Worm (Caenorhabditis elegans) whole organism, L4 larva: Measurements from ENCODE around the gene rps-21.

Experiments
- F10B5.3 ChIP-seq: sonication (generic microtip); optimal IDR thresholded peaks from 2 replicates; lab custom pipeline; 2016; ENCODE audit warnings: mild to moderate bottlenecking, missing genetic modification characterization, missing compliant biosample characterization
- F49E8.2 ChIP-seq: sonication (generic microtip); optimal IDR thresholded peaks from 2 replicates; lab custom pipeline; 2016; ENCODE audit warnings: missing compliant biosample characterization, mild to moderate bottlenecking, missing genetic modification characterization, borderline replicate concordance
- R02D3.7 ChIP-seq: fragments of 150-350 bp; sonication (generic microtip); optimal IDR thresholded peaks from 3 replicates; lab custom pipeline; 2014; ENCODE audit warnings: missing biosample characterization, missing genetic modification characterization
- T26A8.4 ChIP-seq: fragments of 200-800 bp; sonication (Bioruptor generic); IDR thresholded peaks from 2 replicates; pipeline ENCODE4 v1.3.6; 2022; ENCODE audit warnings: missing genetic modification characterization, missing compliant biosample characterization
- Y105C5A.15 ChIP-seq: fragments of 200-800 bp; sonication (Bioruptor generic); IDR thresholded peaks from 2 replicates; pipeline ENCODE4 v1.3.6; 2022; ENCODE audit warnings: missing genetic modification characterization, missing compliant biosample characterization
- ZK546.5 ChIP-seq, 2 experiments: sonication (generic microtip); optimal IDR thresholded peaks; 2 replicates each; lab custom pipeline; 2017; ENCODE audit warnings: missing biosample characterization in 2 of 2, missing genetic modification characterization in 2 of 2
- aly-2 ChIP-seq: sonication (generic microtip); optimal IDR thresholded peaks from 2 replicates; lab custom pipeline; 2018; ENCODE audit warnings: missing biosample characterization, missing genetic modification characterization
- ama-1 ChIP-seq: fragments of 150-350 bp; optimal IDR thresholded peaks from 2 replicates; lab custom pipeline; 2014; ENCODE audit warnings: inconsistent platforms, mixed read lengths
- ceh-44 ChIP-seq: fragments of 200-800 bp; sonication (Bioruptor generic); IDR thresholded peaks from 2 replicates; pipeline ENCODE4 v1.3.6; 2022; ENCODE audit warnings: missing genetic modification reagents, missing genetic modification characterization, missing compliant biosample characterization
- ceh-62 ChIP-seq: sonication (generic microtip); optimal IDR thresholded peaks from 2 replicates; lab custom pipeline; 2017; ENCODE audit warnings: missing biosample characterization, missing genetic modification characterization
- ces-1 ChIP-seq: fragments of 150-350 bp; sonication (generic microtip); optimal IDR thresholded peaks from 4 replicates; lab custom pipeline; 2014; ENCODE audit warnings: missing biosample characterization, missing genetic modification reagents, missing genetic modification characterization
- cey-2 ChIP-seq: sonication (generic microtip); optimal IDR thresholded peaks from 3 replicates; lab custom pipeline; 2017; ENCODE audit warnings: missing genetic modification characterization, mild to moderate bottlenecking, missing compliant biosample characterization, antibody characterized with exemption, borderline replicate concordance; ENCODE audit not compliant: insufficient read depth
- daf-19 ChIP-seq: fragments of 200-800 bp; sonication (Bioruptor generic); conservative IDR thresholded peaks from 2 replicates; pipeline ENCODE4 v1.3.6; 2022; ENCODE audit warnings: missing genetic modification characterization, missing compliant biosample characterization
- daf-8 ChIP-seq: fragments of 200-800 bp; sonication (Bioruptor generic); IDR thresholded peaks from 2 replicates; pipeline ENCODE4 v1.3.6; 2022; ENCODE audit warnings: missing genetic modification characterization, missing compliant biosample characterization
- dmd-9 ChIP-seq: fragments of 200-800 bp; sonication (Bioruptor generic); IDR thresholded peaks from 2 replicates; pipeline ENCODE4 v1.3.6; 2022; ENCODE audit warnings: missing genetic modification reagents, missing genetic modification characterization, missing compliant biosample characterization
- dve-1 ChIP-seq: sonication (generic microtip); optimal IDR thresholded peaks from 2 replicates; lab custom pipeline; 2017; ENCODE audit warnings: antibody characterized with exemption, mild to moderate bottlenecking, missing genetic modification characterization, missing compliant biosample characterization; ENCODE audit not compliant: insufficient read depth
- fkh-10 ChIP-seq: fragments of 150-350 bp; optimal IDR thresholded peaks from 2 replicates; lab custom pipeline; 2014; ENCODE audit warnings: missing biosample characterization, missing genetic modification reagents, missing genetic modification characterization
- gei-8 ChIP-seq: fragments of 200-800 bp; sonication (Bioruptor generic); optimal IDR thresholded peaks from 2 replicates; lab custom pipeline; 2018; ENCODE audit warnings: mild to moderate bottlenecking, missing genetic modification characterization, missing compliant biosample characterization
- hif-1 ChIP-seq, 2 experiments: sonication (generic microtip); optimal IDR thresholded peaks; 2 replicates each; lab custom pipeline; 2016 to 2017; ENCODE audit warnings: missing compliant biosample characterization in 2 of 2, missing genetic modification characterization in 2 of 2, missing genetic modification reagents in 2 of 2, missing genotype in 2 of 2, mild to moderate bottlenecking in 1 of 2
- hlh-11 ChIP-seq: fragments of 200-800 bp; sonication (Bioruptor generic); optimal IDR thresholded peaks from 2 replicates; lab custom pipeline; 2018; ENCODE audit warnings: mild to moderate bottlenecking, missing genetic modification characterization, missing compliant biosample characterization
- hmg-1.1 ChIP-seq: fragments of 200-800 bp; sonication (Bioruptor generic); IDR thresholded peaks from 2 replicates; pipeline ENCODE4 v1.3.6; 2022; ENCODE audit warnings: missing genetic modification reagents, missing genetic modification characterization, missing compliant biosample characterization
- jun-1 ChIP-seq: fragments of 150-350 bp; optimal IDR thresholded peaks from 2 replicates; lab custom pipeline; 2014; ENCODE audit warnings: missing biosample characterization, missing genetic modification reagents, missing genetic modification characterization
- lin-1 ChIP-seq: fragments of 200-800 bp; sonication (Bioruptor generic); IDR thresholded peaks from 2 replicates; pipeline ENCODE4 v1.3.6; 2022; ENCODE audit warnings: missing genetic modification reagents, missing genetic modification characterization, missing compliant biosample characterization
- lin-15B ChIP-seq: fragments of 150-350 bp; sonication (generic microtip); optimal IDR thresholded peaks from 3 replicates; lab custom pipeline; 2014; ENCODE audit warnings: missing biosample characterization, missing genetic modification characterization
- lin-38 ChIP-seq: fragments of 200-800 bp; sonication (Bioruptor generic); IDR thresholded peaks from 2 replicates; pipeline ENCODE4 v1.3.6; 2022; ENCODE audit warnings: missing genetic modification reagents, missing genetic modification characterization, missing compliant biosample characterization
- lin-39 ChIP-seq: fragments of 150-350 bp; optimal IDR thresholded peaks from 2 replicates; lab custom pipeline; 2014; ENCODE audit warnings: missing biosample characterization, missing genetic modification reagents, missing genetic modification characterization
- lir-3 ChIP-seq: sonication (generic microtip); optimal IDR thresholded peaks from 2 replicates; lab custom pipeline; 2016; ENCODE audit warnings: mild to moderate bottlenecking, missing genetic modification characterization, missing compliant biosample characterization
- madf-5 ChIP-seq, 2 experiments: fragments of 200-800 bp; sonication (Bioruptor generic); IDR thresholded peaks; 2 replicates each; pipeline ENCODE4 v1.3.6; 2022; ENCODE audit warnings: missing compliant biosample characterization in 2 of 2, missing genetic modification characterization in 2 of 2
- mdt-29 ChIP-seq: fragments of 200-800 bp; sonication (Bioruptor generic); IDR thresholded peaks from 2 replicates; pipeline ENCODE4 v1.3.6; 2022; ENCODE audit warnings: missing genetic modification reagents, missing genetic modification characterization, missing compliant biosample characterization
- mep-1 ChIP-seq: fragments of 150-350 bp; sonication (generic microtip); optimal IDR thresholded peaks from 3 replicates; lab custom pipeline; 2014; ENCODE audit warnings: missing biosample characterization, missing genetic modification characterization
- mes-2 ChIP-seq: sonication (generic microtip); optimal IDR thresholded peaks from 2 replicates; lab custom pipeline; 2016; ENCODE audit warnings: missing genotype, mild to moderate bottlenecking, missing genetic modification characterization, missing compliant biosample characterization; ENCODE audit not compliant: poor library complexity, severe bottlenecking
- nhr-11 ChIP-seq: fragments of 150-350 bp; optimal IDR thresholded peaks from 2 replicates; lab custom pipeline; 2014; ENCODE audit warnings: missing biosample characterization, missing genetic modification characterization
- nhr-25 ChIP-seq: sonication (generic microtip); optimal IDR thresholded peaks from 2 replicates; lab custom pipeline; 2017; ENCODE audit warnings: missing genetic modification characterization, mild to moderate bottlenecking, missing compliant biosample characterization, antibody characterized with exemption, moderate library complexity, borderline replicate concordance; ENCODE audit not compliant: insufficient read depth
- nhr-28 ChIP-seq: fragments of 150-350 bp; optimal IDR thresholded peaks from 2 replicates; lab custom pipeline; 2014; ENCODE audit warnings: missing biosample characterization, missing genetic modification characterization
- nhr-41 ChIP-seq: fragments of 200-800 bp; sonication (Bioruptor generic); IDR thresholded peaks from 2 replicates; pipeline ENCODE4 v1.3.6; 2022; ENCODE audit warnings: missing genetic modification reagents, missing genetic modification characterization, missing compliant biosample characterization
- nhr-48 ChIP-seq: sonication (generic microtip); optimal IDR thresholded peaks from 2 replicates; lab custom pipeline; 2016; ENCODE audit warnings: mild to moderate bottlenecking, missing genetic modification characterization, missing compliant biosample characterization
- nhr-76 ChIP-seq: fragments of 150-350 bp; optimal IDR thresholded peaks from 2 replicates; lab custom pipeline; 2014; ENCODE audit warnings: missing biosample characterization, missing genetic modification characterization
- pha-4 ChIP-seq, 2 experiments: fragments of 150-350 bp in 1 of 2; fragments of 200-800 bp in 1 of 2; sonication (Bioruptor generic) in 1 of 2; IDR thresholded peaks in 1 of 2; optimal IDR thresholded peaks in 1 of 2; 2 replicates each; pipeline versions ENCODE4 v1.3.6 to Lab custom; 2014 to 2022; ENCODE audit warnings: missing genetic modification characterization in 2 of 2, missing genetic modification reagents in 2 of 2, missing biosample characterization in 1 of 2, missing compliant biosample characterization in 1 of 2
- pqm-1 ChIP-seq: sonication (generic microtip); optimal IDR thresholded peaks from 2 replicates; lab custom pipeline; 2017; ENCODE audit warnings: missing biosample characterization, missing genetic modification characterization
- saeg-2 ChIP-seq: fragments of 200-800 bp; sonication (Bioruptor generic); IDR thresholded peaks from 2 replicates; pipeline ENCODE4 v1.3.6; 2022; ENCODE audit warnings: missing genetic modification reagents, missing genetic modification characterization, missing compliant biosample characterization
- sdz-12 ChIP-seq: fragments of 200-800 bp; sonication (Bioruptor generic); optimal IDR thresholded peaks from 2 replicates; lab custom pipeline; 2018; ENCODE audit warnings: mild to moderate bottlenecking, missing genetic modification characterization, missing compliant biosample characterization
- skn-1 ChIP-seq: fragments of 150-350 bp; optimal IDR thresholded peaks from 2 replicates; lab custom pipeline; 2014; ENCODE audit warnings: missing biosample characterization, missing genetic modification characterization
- snpc-4 ChIP-seq: fragments of 150-350 bp; optimal IDR thresholded peaks from 2 replicates; lab custom pipeline; 2014; ENCODE audit warnings: missing biosample characterization, missing genetic modification characterization
- spr-1 ChIP-seq: sonication (generic microtip); optimal IDR thresholded peaks from 2 replicates; lab custom pipeline; 2016; ENCODE audit warnings: mild to moderate bottlenecking, missing genetic modification characterization, missing compliant biosample characterization
- spr-3 ChIP-seq: fragments of 200-800 bp; sonication (Bioruptor generic); optimal IDR thresholded peaks from 2 replicates; lab custom pipeline; 2018; ENCODE audit warnings: mild to moderate bottlenecking, missing genetic modification characterization, missing compliant biosample characterization
- tag-97 ChIP-seq: fragments of 200-800 bp; sonication (Bioruptor generic); IDR thresholded peaks from 2 replicates; pipeline ENCODE4 v1.3.6; 2022; ENCODE audit warnings: missing genetic modification characterization, missing compliant biosample characterization
- vab-7 ChIP-seq: fragments of 200-800 bp; sonication (Bioruptor generic); IDR thresholded peaks from 2 replicates; pipeline ENCODE4 v1.3.6; 2022; ENCODE audit warnings: missing genetic modification reagents, missing genetic modification characterization, missing compliant biosample characterization
- zag-1 ChIP-seq: fragments of 150-350 bp; optimal IDR thresholded peaks from 2 replicates; lab custom pipeline; 2014; ENCODE audit warnings: missing biosample characterization, missing genetic modification characterization
- zfp-3 ChIP-seq: fragments of 200-800 bp; sonication (Bioruptor generic); conservative IDR thresholded peaks from 2 replicates; pipeline ENCODE4 v1.3.6; 2022; ENCODE audit warnings: missing genetic modification reagents, missing genetic modification characterization, missing compliant biosample characterization
- ztf-11 ChIP-seq: fragments of 150-350 bp; optimal IDR thresholded peaks from 2 replicates; lab custom pipeline; 2014; ENCODE audit warnings: missing biosample characterization, missing genetic modification characterization
- ztf-7 ChIP-seq: fragments of 150-350 bp; optimal IDR thresholded peaks from 2 replicates; lab custom pipeline; 2014; ENCODE audit warnings: missing biosample characterization, missing genetic modification characterization

The rps-21 gene

DNA sequence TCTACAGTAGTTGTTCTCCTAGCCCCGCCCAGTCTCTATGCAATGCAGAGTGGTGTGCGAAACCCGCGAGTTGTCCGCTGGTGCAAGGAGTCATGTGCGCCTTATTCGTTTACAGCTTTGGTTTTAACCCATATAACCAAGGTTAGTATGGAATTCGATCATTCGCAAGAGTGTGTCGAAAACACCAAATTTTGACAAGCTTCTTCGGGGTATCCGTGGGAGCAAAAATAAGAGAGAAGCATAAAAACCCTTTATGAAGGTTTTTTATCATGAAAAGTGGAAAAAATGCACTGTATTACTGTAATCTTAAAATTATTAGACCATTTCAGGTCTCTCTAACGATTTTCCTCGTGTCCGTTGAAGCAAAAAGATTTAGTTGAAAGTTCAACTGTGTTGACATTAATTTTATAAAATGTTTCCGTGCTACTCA, 47.2 kb downstream of the rps-21 start (continued):
- peak; percentile 61; the same call in 1 of the 2 replicates for TF ChIP-seq ceh-44 (GFP tag; lab: Robert Waterston, UW)
- TF ChIP-seq lin-1: 0 out of 2 replicates have a peak, but pooled peaks have one; percentile 6
- TF ChIP-seq nhr-76 (tag; lab: Kevin White, UChicago): no peak
- TF ChIP-seq nhr-11: no peak
- TF ChIP-seq skn-1 (tag; lab: Kevin White, UChicago): no peak
- no peak for TF ChIP-seq vab-7 (GFP tag; lab: Robert Waterston, UW)
- no peak for TF ChIP-seq hif-1 (tag; optimal IDR thresholded peaks at IDR 0.05; lab: Kevin White, UChicago)
- TF ChIP-seq zfp-3: no peak
- no peak for TF ChIP-seq zag-1 (tag; lab: Kevin White, UChicago)
- 0 out of 2 replicates have a peak, but pooled peaks have one; percentile 26 for TF ChIP-seq nhr-41 (GFP tag; lab: Robert Waterston, UW)
- peak; percentile 68 for TF ChIP-seq F49E8.2 (tag; lab: Kevin White, UChicago)
- no peak for TF ChIP-seq ztf-11 (tag; lab: Kevin White, UChicago)
- no peak for TF ChIP-seq daf-8 (GFP tag; lab: Robert Waterston, UW)
- TF ChIP-seq ztf-7 (tag; lab: Kevin White, UChicago): no peak
- TF ChIP-seq mep-1 (tag; lab: Kevin White, UChicago): no peak
- TF ChIP-seq cey-2: no peak
- peak; percentile 47 for TF ChIP-seq spr-1
- peak; percentile 8 for TF ChIP-seq F10B5.3 (tag; lab: Kevin White, UChicago)
- TF ChIP-seq spr-3 (GFP tag; lab: Kevin White, UChicago): no peak
- TF ChIP-seq lir-3 (tag; lab: Kevin White, UChicago): no peak
- TF ChIP-seq lin-39 (tag; lab: Kevin White, UChicago): no peak
- 0 out of 2 replicates have a peak, but pooled peaks have one; percentile 58 for TF ChIP-seq Y105C5A.15 (GFP tag; lab: Robert Waterston, UW)
- no peak for TF ChIP-seq lin-15B
- TF ChIP-seq nhr-48 (tag; lab: Kevin White, UChicago): peak; percentile 35
- no peak for TF ChIP-seq ces-1 (GFP tag; lab: Kevin White, UChicago)
- TF ChIP-seq madf-5 (GFP tag; IDR thresholded peaks at IDR 0.05; lab: Robert Waterston, UW): no peak
- no peak for TF ChIP-seq aly-2
- no peak for TF ChIP-seq nhr-25
- TF ChIP-seq mes-2 (tag; lab: Kevin White, UChicago): peak; percentile 63
- TF ChIP-seq jun-1 (tag; lab: Kevin White, UChicago): no peak
- TF ChIP-seq fkh-10 (GFP tag; lab: Kevin White, UChicago): no peak
- TF ChIP-seq ceh-62 (tag; lab: Kevin White, UChicago): no peak
- TF ChIP-seq dve-1: peak; percentile 51
- TF ChIP-seq hmg-1.1: no peak
- TF ChIP-seq dmd-9 (GFP tag; lab: Robert Waterston, UW): no peak
- TF ChIP-seq daf-19 (GFP tag; lab: Robert Waterston, UW): 0 out of 2 replicates have a peak, but pooled peaks have one; percentile 56
- no peak for TF ChIP-seq pqm-1 (tag; lab: Kevin White, UChicago)
- no peak for TF ChIP-seq sdz-12 (GFP tag; lab: Kevin White, UChicago)
- peak; percentile 91 for TF ChIP-seq T26A8.4 (GFP tag; lab: Robert Waterston, UW)
- TF ChIP-seq ama-1: peak; percentile 85
- TF ChIP-seq nhr-28 (tag; lab: Kevin White, UChicago): no peak
- TF ChIP-seq gei-8 (GFP tag; lab: Kevin White, UChicago): no peak
- TF ChIP-seq snpc-4 (tag; lab: Kevin White, UChicago): peak; percentile 81
- TF ChIP-seq tag-97 (GFP tag; lab: Robert Waterston, UW): no peak
- no peak for TF ChIP-seq saeg-2 (GFP tag; lab: Robert Waterston, UW)
- TF ChIP-seq mdt-29 (GFP tag; lab: Robert Waterston, UW): peak; percentile 55
- TF ChIP-seq ZK546.5 (tag; optimal IDR thresholded peaks at IDR 0.05; lab: Kevin White, UChicago): no peak
- no peak for TF ChIP-seq R02D3.7 (tag; lab: Kevin White, UChicago)
- peak; percentile 64 for TF ChIP-seq lin-38 (GFP tag; lab: Robert Waterston, UW)
- no peak for TF ChIP-seq pha-4 (GFP tag; IDR thresholded peaks at IDR 0.05; lab: Robert Waterston, UW)
- no peak for TF ChIP-seq pha-4 (tag; optimal IDR thresholded peaks at IDR 0.05; lab: Kevin White, UChicago)
- peak; percentile 40 for TF ChIP-seq hlh-11 (tag; lab: Kevin White, UChicago)
